Worm (Caenorhabditis elegans) whole organism, young adult: ENCODE measurements around the gene sdz-37.
A peak's percentile ranks its signal among the peaks of the same experiment; 100 is the strongest.

Experiments used
- B0019.2 ChIP-seq: fragments of 200-800 bp; sonication (Bioruptor generic); conservative IDR thresholded peaks from 2 replicates; pipeline ENCODE4 v1.3.6; 2022; ENCODE audit warnings: missing genetic modification reagents, missing genetic modification characterization, missing compliant biosample characterization
- B0035.1 ChIP-seq: sonication (generic microtip); optimal IDR thresholded peaks from 2 replicates; lab custom pipeline; 2016; ENCODE audit warnings: missing genetic modification characterization, mild to moderate bottlenecking, missing compliant biosample characterization, missing genotype, missing genetic modification reagents
- B0336.3 ChIP-seq: fragments of 200-800 bp; sonication (Bioruptor generic); IDR thresholded peaks from 2 replicates; pipeline ENCODE4 v1.3.6; 2022; ENCODE audit warnings: missing genetic modification characterization, missing compliant biosample characterization
- C06A6.2 ChIP-seq: fragments of 200-800 bp; sonication (Bioruptor generic); conservative IDR thresholded peaks from 2 replicates; pipeline ENCODE4 v1.3.6; 2022; ENCODE audit warnings: missing genetic modification characterization, missing compliant biosample characterization
- C17E4.6 ChIP-seq: fragments of 200-800 bp; sonication (Bioruptor generic); IDR thresholded peaks from 2 replicates; pipeline ENCODE4 v1.3.6; 2022; ENCODE audit warnings: missing genetic modification reagents, missing genetic modification characterization, missing compliant biosample characterization
- F23B12.7 ChIP-seq: sonication (generic microtip); optimal IDR thresholded peaks from 2 replicates; lab custom pipeline; 2017; ENCODE audit warnings: missing genetic modification characterization, mild to moderate bottlenecking, missing compliant biosample characterization, antibody characterized with exemption, moderate library complexity; ENCODE audit not compliant: insufficient read depth
- F55B11.4 ChIP-seq: sonication (generic microtip); optimal IDR thresholded peaks from 2 replicates; lab custom pipeline; 2016; ENCODE audit warnings: missing compliant biosample characterization, missing genetic modification characterization, borderline replicate concordance; ENCODE audit not compliant: insufficient read depth
- K11D2.4 ChIP-seq: fragments of 200-800 bp; sonication (Bioruptor generic); IDR thresholded peaks from 2 replicates; pipeline ENCODE4 v1.3.6; 2022; ENCODE audit warnings: missing genetic modification reagents, missing genetic modification characterization, missing compliant biosample characterization
- T07F8.4 ChIP-seq: sonication (generic microtip); optimal IDR thresholded peaks from 2 replicates; lab custom pipeline; 2016; ENCODE audit warnings: mild to moderate bottlenecking, missing genetic modification characterization, moderate library complexity, missing compliant biosample characterization
- Y56A3A.18 ChIP-seq: fragments of 200-800 bp; sonication (Bioruptor generic); IDR thresholded peaks from 2 replicates; pipeline ENCODE4 v1.3.6; 2022; ENCODE audit warnings: missing genetic modification reagents, missing genetic modification characterization, missing compliant biosample characterization
- akir-1 ChIP-seq: fragments of 200-800 bp; sonication (Bioruptor generic); optimal IDR thresholded peaks from 2 replicates; lab custom pipeline; 2018; ENCODE audit warnings: mild to moderate bottlenecking, missing genetic modification characterization, moderate library complexity, missing compliant biosample characterization
- ama-1 ChIP-seq, 3 experiments: fragments of 150-350 bp in 1 of 3; sonication (generic microtip) in 2 of 3; optimal IDR thresholded peaks; 2 replicates each; lab custom pipeline; 2014 to 2018; ENCODE audit warnings: missing biosample characterization in 2 of 3, missing genetic modification characterization in 2 of 3, missing genetic modification reagents in 2 of 3
- aptf-2 ChIP-seq: fragments of 200-800 bp; sonication (Bioruptor generic); conservative IDR thresholded peaks from 2 replicates; pipeline ENCODE4 v1.3.6; 2022; ENCODE audit warnings: missing genetic modification reagents, missing genetic modification characterization, missing compliant biosample characterization
- aptf-3 ChIP-seq: fragments of 200-800 bp; sonication (Bioruptor generic); IDR thresholded peaks from 2 replicates; pipeline ENCODE4 v1.3.6; 2022; ENCODE audit warnings: missing genetic modification characterization, missing compliant biosample characterization
- athp-1 ChIP-seq: sonication (generic microtip); optimal IDR thresholded peaks from 2 replicates; lab custom pipeline; 2017; ENCODE audit warnings: mild to moderate bottlenecking, missing genetic modification characterization, missing compliant biosample characterization
- attf-5 ChIP-seq: fragments of 200-800 bp; sonication (Bioruptor generic); optimal IDR thresholded peaks from 2 replicates; lab custom pipeline; 2018; ENCODE audit warnings: mild to moderate bottlenecking, missing genetic modification characterization, missing compliant biosample characterization
- attf-6 ChIP-seq: fragments of 200-800 bp; sonication (Bioruptor generic); IDR thresholded peaks from 2 replicates; pipeline ENCODE4 v1.3.6; 2022; ENCODE audit warnings: missing genetic modification reagents, missing genetic modification characterization, missing compliant biosample characterization
- cebp-1 ChIP-seq, 2 experiments: fragments of 200-800 bp in 1 of 2; sonication (Bioruptor generic) in 1 of 2; sonication (generic microtip) in 1 of 2; IDR thresholded peaks in 1 of 2; optimal IDR thresholded peaks in 1 of 2; 2 replicates each; pipeline versions ENCODE4 v1.3.6 to Lab custom; 2017 to 2022; ENCODE audit warnings: missing compliant biosample characterization in 2 of 2, missing genetic modification characterization in 2 of 2, mild to moderate bottlenecking in 1 of 2, missing genetic modification reagents in 1 of 2, moderate library complexity in 1 of 2
- ceh-27 ChIP-seq: fragments of 200-800 bp; sonication (Bioruptor generic); optimal IDR thresholded peaks from 2 replicates; lab custom pipeline; 2018; ENCODE audit warnings: mild to moderate bottlenecking, missing genetic modification characterization, moderate library complexity, missing compliant biosample characterization
- ceh-79 ChIP-seq: sonication (generic microtip); optimal IDR thresholded peaks from 2 replicates; lab custom pipeline; 2017; ENCODE audit warnings: mild to moderate bottlenecking, missing genetic modification characterization, missing compliant biosample characterization
- ceh-91 ChIP-seq: fragments of 200-800 bp; sonication (Bioruptor generic); IDR thresholded peaks from 2 replicates; pipeline ENCODE4 v1.3.6; 2022; ENCODE audit warnings: missing genetic modification reagents, missing genetic modification characterization, missing compliant biosample characterization
- dpff-1 ChIP-seq: sonication (generic microtip); optimal IDR thresholded peaks from 2 replicates; lab custom pipeline; 2017; ENCODE audit warnings: mild to moderate bottlenecking, missing genetic modification characterization, missing compliant biosample characterization
- egl-18 ChIP-seq: fragments of 200-800 bp; sonication (Bioruptor generic); IDR thresholded peaks from 2 replicates; pipeline ENCODE4 v1.3.6; 2022; ENCODE audit warnings: missing genetic modification reagents, missing genetic modification characterization, missing compliant biosample characterization
- egl-44 ChIP-seq: fragments of 200-800 bp; sonication (Bioruptor generic); IDR thresholded peaks from 2 replicates; pipeline ENCODE4 v1.3.6; 2022; ENCODE audit warnings: missing genetic modification reagents, missing genetic modification characterization, missing compliant biosample characterization
- egrh-3 ChIP-seq: fragments of 200-800 bp; sonication (Bioruptor generic); IDR thresholded peaks from 2 replicates; pipeline ENCODE4 v1.3.6; 2022; ENCODE audit warnings: missing genetic modification reagents, missing genetic modification characterization, missing compliant biosample characterization
- hmg-20 ChIP-seq: fragments of 200-800 bp; sonication (Bioruptor generic); IDR thresholded peaks from 2 replicates; pipeline ENCODE4 v1.3.6; 2022; ENCODE audit warnings: missing genetic modification reagents, missing genetic modification characterization, missing compliant biosample characterization
- lag-1 ChIP-seq: fragments of 200-800 bp; sonication (Bioruptor generic); IDR thresholded peaks from 2 replicates; pipeline ENCODE4 v1.3.6; 2022; ENCODE audit warnings: missing genetic modification reagents, missing genetic modification characterization, missing compliant biosample characterization
- let-526 ChIP-seq: fragments of 200-800 bp; sonication (Bioruptor generic); IDR thresholded peaks from 2 replicates; pipeline ENCODE4 v1.3.6; 2022; ENCODE audit warnings: missing genetic modification reagents, missing genetic modification characterization, missing compliant biosample characterization
- lin-40 ChIP-seq: sonication (generic microtip); optimal IDR thresholded peaks from 2 replicates; lab custom pipeline; 2016; ENCODE audit warnings: missing genetic modification characterization, mild to moderate bottlenecking, missing compliant biosample characterization, missing genotype, missing genetic modification reagents
- lin-54 ChIP-seq: fragments of 200-800 bp; sonication (Bioruptor generic); optimal IDR thresholded peaks from 2 replicates; lab custom pipeline; 2018; ENCODE audit warnings: mild to moderate bottlenecking, missing genetic modification characterization, missing compliant biosample characterization
- lsy-27 ChIP-seq: sonication (generic microtip); optimal IDR thresholded peaks from 2 replicates; lab custom pipeline; 2017; ENCODE audit warnings: missing genetic modification characterization, mild to moderate bottlenecking, missing compliant biosample characterization, antibody characterized with exemption, missing genotype, borderline replicate concordance; ENCODE audit not compliant: insufficient read depth
- madf-6 ChIP-seq: fragments of 200-800 bp; sonication (Bioruptor generic); IDR thresholded peaks from 2 replicates; pipeline ENCODE4 v1.3.6; 2022; ENCODE audit warnings: missing genetic modification reagents, missing genetic modification characterization, missing compliant biosample characterization
- madf-8 ChIP-seq: fragments of 200-800 bp; sonication (Bioruptor generic); conservative IDR thresholded peaks from 2 replicates; pipeline ENCODE4 v1.3.6; 2022; ENCODE audit warnings: missing genetic modification reagents, missing genetic modification characterization, missing compliant biosample characterization
- mel-28 ChIP-seq: sonication (generic microtip); optimal IDR thresholded peaks from 2 replicates; lab custom pipeline; 2016; ENCODE audit warnings: borderline replicate concordance, mild to moderate bottlenecking, missing genetic modification characterization, missing compliant biosample characterization
- mxl-1 ChIP-seq: sonication (generic microtip); optimal IDR thresholded peaks from 2 replicates; lab custom pipeline; 2016; ENCODE audit warnings: missing genetic modification characterization, missing compliant biosample characterization
- pbrm-1 ChIP-seq: fragments of 200-800 bp; sonication (Bioruptor generic); IDR thresholded peaks from 2 replicates; pipeline ENCODE4 v1.3.6; 2022; ENCODE audit warnings: missing genetic modification reagents, missing genetic modification characterization, missing compliant biosample characterization
- repo-1 ChIP-seq: sonication (generic microtip); optimal IDR thresholded peaks from 2 replicates; lab custom pipeline; 2017; ENCODE audit warnings: mild to moderate bottlenecking, missing genetic modification characterization, missing compliant biosample characterization
- sdz-38 ChIP-seq: sonication (generic microtip); optimal IDR thresholded peaks from 2 replicates; lab custom pipeline; 2016; ENCODE audit warnings: missing genotype, missing genetic modification characterization, missing compliant biosample characterization
- sea-2 ChIP-seq: fragments of 200-800 bp; sonication (Bioruptor generic); IDR thresholded peaks from 2 replicates; pipeline ENCODE4 v1.3.6; 2022; ENCODE audit warnings: missing genetic modification characterization, missing compliant biosample characterization
- somi-1 ChIP-seq: fragments of 200-800 bp; sonication (Bioruptor generic); optimal IDR thresholded peaks from 2 replicates; lab custom pipeline; 2018; ENCODE audit warnings: mild to moderate bottlenecking, missing genetic modification characterization, missing compliant biosample characterization
- sptf-2 ChIP-seq: fragments of 200-800 bp; sonication (Bioruptor generic); optimal IDR thresholded peaks from 2 replicates; lab custom pipeline; 2018; ENCODE audit warnings: mild to moderate bottlenecking, missing genetic modification characterization, missing compliant biosample characterization
- xnd-1 ChIP-seq: sonication (generic microtip); optimal IDR thresholded peaks from 2 replicates; lab custom pipeline; 2016; ENCODE audit warnings: missing genotype, missing genetic modification reagents, missing genetic modification characterization, missing compliant biosample characterization
- zfh-2 ChIP-seq: fragments of 200-800 bp; sonication (Bioruptor generic); conservative IDR thresholded peaks from 2 replicates; pipeline ENCODE4 v1.3.6; 2022; ENCODE audit warnings: missing genetic modification reagents, missing genetic modification characterization, missing compliant biosample characterization
- zim-3 ChIP-seq: sonication (generic microtip); optimal IDR thresholded peaks from 2 replicates; lab custom pipeline; 2017; ENCODE audit warnings: mild to moderate bottlenecking, missing genetic modification characterization, moderate library complexity, missing compliant biosample characterization
- ztf-18 ChIP-seq: sonication (generic microtip); optimal IDR thresholded peaks from 2 replicates; lab custom pipeline; 2016; ENCODE audit warnings: missing genotype, mild to moderate bottlenecking, missing genetic modification characterization, missing compliant biosample characterization
- ztf-22 ChIP-seq: fragments of 200-800 bp; sonication (Bioruptor generic); optimal IDR thresholded peaks from 2 replicates; lab custom pipeline; 2018; ENCODE audit warnings: mild to moderate bottlenecking, missing genetic modification characterization, moderate library complexity, missing compliant biosample characterization
- ztf-26 ChIP-seq: sonication (generic microtip); optimal IDR thresholded peaks from 2 replicates; lab custom pipeline; 2017; ENCODE audit warnings: missing genetic modification characterization, missing compliant biosample characterization

The sdz-37 gene

DNA sequence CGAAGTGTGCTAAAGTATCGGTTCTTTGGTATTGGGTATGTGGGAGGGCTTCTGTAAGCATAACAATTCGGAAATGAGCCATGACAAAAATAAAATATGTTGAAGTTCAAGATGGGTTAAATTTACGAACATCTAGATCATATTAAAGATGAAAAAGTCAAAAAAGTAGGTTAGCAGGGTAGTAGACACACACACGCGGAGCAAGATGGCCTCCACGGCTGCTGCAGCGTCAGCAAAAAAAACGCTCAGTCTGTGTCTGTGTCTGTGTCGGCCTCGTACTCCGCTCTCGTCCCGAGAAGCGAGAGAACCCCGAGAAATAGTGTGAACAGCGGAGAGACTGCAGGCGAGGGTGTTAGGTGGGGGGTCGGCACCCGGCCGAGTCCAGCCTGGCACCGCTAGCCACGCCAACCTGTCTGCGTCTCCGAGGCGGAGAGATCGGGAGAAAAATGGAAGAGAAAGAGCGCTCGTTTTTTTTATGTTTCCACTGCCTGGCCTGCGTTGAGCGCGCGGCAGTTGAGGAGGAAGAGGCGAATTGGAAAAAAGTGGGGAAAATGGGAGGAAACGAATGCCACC, 37.9 kb downstream of the sdz-37 start, which contains the start of gene myrf-1 (continued):
- TF ChIP-seq cebp-1 (GFP tag; IDR thresholded peaks at IDR 0.05; lab: Robert Waterston, UW) = peak; percentile 25; the same call in 1 of the 2 replicates
- peak; percentile 84 for TF ChIP-seq cebp-1 (tag; optimal IDR thresholded peaks at IDR 0.05; lab: Kevin White, UChicago)
- peak; percentile 65; the same call in 1 of the 2 replicates for TF ChIP-seq K11D2.4 (GFP tag; lab: Robert Waterston, UW)
- no peak for TF ChIP-seq madf-8 (GFP tag; lab: Robert Waterston, UW)
- TF ChIP-seq lin-54 (GFP tag; lab: Kevin White, UChicago) = peak; percentile 50
- TF ChIP-seq ztf-26 (tag; lab: Kevin White, UChicago) = peak; percentile 33
- no peak for TF ChIP-seq ama-1 (optimal IDR thresholded peaks at IDR 0.05; lab: Kevin White, UChicago)
- TF ChIP-seq ama-1 (GFP tag; optimal IDR thresholded peaks at IDR 0.05; lab: Kevin White, UChicago) = no peak
- no peak for TF ChIP-seq sea-2 (GFP tag; lab: Robert Waterston, UW)
- no peak for TF ChIP-seq sdz-38 (tag; lab: Kevin White, UChicago)
- TF ChIP-seq hmg-20 = peak; percentile 40
- TF ChIP-seq pbrm-1 (GFP tag; lab: Robert Waterston, UW) = peak; percentile 69; the same call in 1 of the 2 replicates
- TF ChIP-seq egl-18 (GFP tag; lab: Robert Waterston, UW) = no peak
- TF ChIP-seq madf-6 = peak; percentile 12; the same call in 1 of the 2 replicates
- no peak for TF ChIP-seq xnd-1 (tag; lab: Kevin White, UChicago)
- TF ChIP-seq dpff-1 (tag; lab: Kevin White, UChicago) = no peak
- TF ChIP-seq Y56A3A.18 (GFP tag; lab: Robert Waterston, UW) = no peak
- TF ChIP-seq C17E4.6 (GFP tag; lab: Robert Waterston, UW) = no peak
- TF ChIP-seq lag-1 = no peak
- TF ChIP-seq ztf-18 (tag; lab: Kevin White, UChicago) = peak; percentile 57
- no peak; the same call in 1 of the 2 replicates for TF ChIP-seq let-526 (GFP tag; lab: Robert Waterston, UW)
- no peak for TF ChIP-seq B0336.3 (GFP tag; lab: Robert Waterston, UW)
- TF ChIP-seq ceh-79 (tag; lab: Kevin White, UChicago) = no peak
- peak; percentile 12 for TF ChIP-seq F23B12.7 (tag; lab: Kevin White, UChicago)
- peak; percentile 71 for TF ChIP-seq sptf-2 (GFP tag; lab: Kevin White, UChicago)
- peak; percentile 74 for TF ChIP-seq ceh-27
- no peak for TF ChIP-seq B0019.2 (GFP tag; lab: Robert Waterston, UW)
- TF ChIP-seq aptf-3 = no peak
- TF ChIP-seq zfh-2 (GFP tag; lab: Robert Waterston, UW) = peak; percentile 100
- TF ChIP-seq C06A6.2 (GFP tag; lab: Robert Waterston, UW) = peak; percentile 45
- TF ChIP-seq aptf-2 (GFP tag; lab: Robert Waterston, UW) = no peak
- peak; percentile 97 for TF ChIP-seq egrh-3 (GFP tag; lab: Robert Waterston, UW)
- TF ChIP-seq ceh-91 (GFP tag; lab: Robert Waterston, UW) = no peak
- TF ChIP-seq mxl-1 = no peak
- peak; percentile 73 for TF ChIP-seq lin-40 (tag; lab: Kevin White, UChicago)
- no peak for TF ChIP-seq mel-28 (tag; lab: Kevin White, UChicago)
- no peak for TF ChIP-seq lsy-27 (tag; lab: Kevin White, UChicago)
- TF ChIP-seq somi-1 (GFP tag; lab: Kevin White, UChicago) = peak; percentile 75
- TF ChIP-seq attf-6 (GFP tag; lab: Robert Waterston, UW) = no peak
- TF ChIP-seq attf-5 = peak; percentile 87
- no peak for TF ChIP-seq F55B11.4
- no peak for TF ChIP-seq B0035.1 (tag; lab: Kevin White, UChicago)
- no peak for TF ChIP-seq T07F8.4 (tag; lab: Kevin White, UChicago)
- TF ChIP-seq zim-3 (tag; lab: Kevin White, UChicago) = no peak
- no peak for TF ChIP-seq ztf-22 (GFP tag; lab: Kevin White, UChicago)
- TF ChIP-seq repo-1 (tag; lab: Kevin White, UChicago) = peak; percentile 47
- TF ChIP-seq athp-1 = peak; percentile 7
- TF ChIP-seq akir-1 (GFP tag; lab: Kevin White, UChicago) = peak; percentile 21
- TF ChIP-seq egl-44 = no peak; the same call in 1 of the 2 replicates
